Worm (Caenorhabditis elegans) whole organism, late embryonic: Measurements from ENCODE around the gene str-41.

Experiments
- C08G9.2 ChIP-seq: sonication (generic microtip); optimal IDR thresholded peaks from 2 replicates; lab custom pipeline; 2016; ENCODE audit warnings: mild to moderate bottlenecking, missing genetic modification characterization, moderate library complexity, missing compliant biosample characterization
- C38D4.7 ChIP-seq: fragments of 200-800 bp; sonication (Bioruptor generic); optimal IDR thresholded peaks from 2 replicates; lab custom pipeline; 2018; ENCODE audit warnings: mild to moderate bottlenecking, missing genetic modification characterization, moderate library complexity, missing compliant biosample characterization
- F13H6.1 ChIP-seq: sonication (generic microtip); optimal IDR thresholded peaks from 2 replicates; lab custom pipeline; 2016; ENCODE audit warnings: missing genetic modification characterization, missing compliant biosample characterization
- K02D7.2 ChIP-seq: sonication (generic microtip); optimal IDR thresholded peaks from 2 replicates; lab custom pipeline; 2017; ENCODE audit warnings: mild to moderate bottlenecking, missing genetic modification characterization, missing compliant biosample characterization
- K09A11.1 ChIP-seq: sonication (generic microtip); optimal IDR thresholded peaks from 2 replicates; lab custom pipeline; 2017; ENCODE audit warnings: antibody characterized with exemption, mild to moderate bottlenecking, missing genetic modification characterization, missing compliant biosample characterization; ENCODE audit not compliant: insufficient read depth
- T23F11.4 ChIP-seq: fragments of 200-800 bp; sonication (Bioruptor generic); optimal IDR thresholded peaks from 2 replicates; lab custom pipeline; 2018; ENCODE audit warnings: mild to moderate bottlenecking, missing genetic modification characterization, missing compliant biosample characterization
- ceh-18 ChIP-seq: sonication (generic microtip); optimal IDR thresholded peaks from 2 replicates; lab custom pipeline; 2016; ENCODE audit warnings: missing genetic modification characterization, missing compliant biosample characterization
- ceh-19 ChIP-seq: fragments of 200-800 bp; sonication (Bioruptor generic); optimal IDR thresholded peaks from 2 replicates; lab custom pipeline; 2018; ENCODE audit warnings: mild to moderate bottlenecking, missing genetic modification characterization, missing compliant biosample characterization
- ceh-2 ChIP-seq: sonication (generic microtip); optimal IDR thresholded peaks from 2 replicates; lab custom pipeline; 2016; ENCODE audit warnings: missing genotype, missing genetic modification characterization, missing compliant biosample characterization
- ceh-30 ChIP-seq: fragments of 150-350 bp; optimal IDR thresholded peaks from 2 replicates; lab custom pipeline; 2014; ENCODE audit warnings: missing biosample characterization, missing genetic modification characterization
- ceh-6 ChIP-seq: fragments of 200-800 bp; sonication (Bioruptor generic); optimal IDR thresholded peaks from 2 replicates; lab custom pipeline; 2018; ENCODE audit warnings: mild to moderate bottlenecking, missing genetic modification characterization, missing compliant biosample characterization
- ceh-9 ChIP-seq: sonication (generic microtip); optimal IDR thresholded peaks from 2 replicates; lab custom pipeline; 2016; ENCODE audit warnings: mild to moderate bottlenecking, missing genetic modification characterization, inconsistent platforms, missing compliant biosample characterization
- dve-1 ChIP-seq: sonication (generic microtip); optimal IDR thresholded peaks from 2 replicates; lab custom pipeline; 2017; ENCODE audit warnings: antibody characterized with exemption, mild to moderate bottlenecking, missing genetic modification characterization, missing compliant biosample characterization
- elt-4 ChIP-seq: sonication (generic microtip); optimal IDR thresholded peaks from 2 replicates; lab custom pipeline; 2016; ENCODE audit warnings: missing genetic modification characterization, missing compliant biosample characterization
- ets-4 ChIP-seq: sonication (generic microtip); optimal IDR thresholded peaks from 2 replicates; lab custom pipeline; 2016; ENCODE audit warnings: missing genetic modification characterization, missing compliant biosample characterization
- eyg-1 ChIP-seq: sonication (generic microtip); optimal IDR thresholded peaks from 2 replicates; lab custom pipeline; 2016; ENCODE audit warnings: missing genotype, missing genetic modification characterization, missing compliant biosample characterization
- fax-1 ChIP-seq: sonication (generic microtip); optimal IDR thresholded peaks from 2 replicates; lab custom pipeline; 2016; ENCODE audit warnings: missing genotype, missing genetic modification characterization, missing compliant biosample characterization
- fkh-6 ChIP-seq: sonication (generic microtip); optimal IDR thresholded peaks from 2 replicates; lab custom pipeline; 2016; ENCODE audit warnings: missing genetic modification characterization, missing compliant biosample characterization
- hlh-13 ChIP-seq: fragments of 200-800 bp; sonication (Bioruptor generic); optimal IDR thresholded peaks from 2 replicates; lab custom pipeline; 2018; ENCODE audit warnings: mild to moderate bottlenecking, missing genetic modification characterization, missing compliant biosample characterization
- hlh-6 ChIP-seq: sonication (generic microtip); optimal IDR thresholded peaks from 2 replicates; lab custom pipeline; 2016; ENCODE audit warnings: missing genotype, missing genetic modification characterization, missing compliant biosample characterization
- hlh-8 ChIP-seq: sonication (generic microtip); optimal IDR thresholded peaks from 2 replicates; lab custom pipeline; 2016; ENCODE audit warnings: missing genotype, missing genetic modification characterization, missing compliant biosample characterization
- lim-6 ChIP-seq: sonication (generic microtip); optimal IDR thresholded peaks from 2 replicates; lab custom pipeline; 2016; ENCODE audit warnings: missing genetic modification characterization, missing compliant biosample characterization
- lin-11 ChIP-seq: fragments of 200-800 bp; sonication (Bioruptor generic); optimal IDR thresholded peaks from 2 replicates; lab custom pipeline; 2018; ENCODE audit warnings: mild to moderate bottlenecking, missing genetic modification characterization, missing compliant biosample characterization
- madf-2 ChIP-seq: sonication (generic microtip); optimal IDR thresholded peaks from 2 replicates; lab custom pipeline; 2017; ENCODE audit warnings: missing genetic modification characterization, missing compliant biosample characterization
- mec-3 ChIP-seq: sonication (generic microtip); optimal IDR thresholded peaks from 2 replicates; lab custom pipeline; 2016; ENCODE audit warnings: borderline replicate concordance, missing genetic modification characterization, missing compliant biosample characterization
- nfya-1 ChIP-seq: sonication (generic microtip); optimal IDR thresholded peaks from 2 replicates; lab custom pipeline; 2017; ENCODE audit warnings: missing genetic modification characterization, mild to moderate bottlenecking, missing compliant biosample characterization, antibody characterized with exemption, moderate library complexity
- nhr-11 ChIP-seq: fragments of 150-350 bp; optimal IDR thresholded peaks from 2 replicates; lab custom pipeline; 2014; ENCODE audit warnings: missing biosample characterization, missing genetic modification characterization
- npax-4 ChIP-seq: sonication (generic microtip); optimal IDR thresholded peaks from 2 replicates; lab custom pipeline; 2016; ENCODE audit warnings: missing genetic modification characterization, missing compliant biosample characterization
- odd-2 ChIP-seq: sonication (generic microtip); optimal IDR thresholded peaks from 2 replicates; lab custom pipeline; 2017; ENCODE audit warnings: antibody characterized with exemption, mild to moderate bottlenecking, missing genetic modification characterization, missing compliant biosample characterization
- pat-9 ChIP-seq: fragments of 200-800 bp; sonication (Bioruptor generic); optimal IDR thresholded peaks from 2 replicates; lab custom pipeline; 2018; ENCODE audit warnings: mild to moderate bottlenecking, missing genetic modification characterization, moderate library complexity, missing compliant biosample characterization
- pha-2 ChIP-seq: sonication (generic microtip); optimal IDR thresholded peaks from 2 replicates; lab custom pipeline; 2017; ENCODE audit warnings: mild to moderate bottlenecking, missing genetic modification characterization, missing compliant biosample characterization
- pha-4 ChIP-seq: fragments of 150-350 bp; optimal IDR thresholded peaks from 2 replicates; lab custom pipeline; 2018; ENCODE audit warnings: missing biosample characterization, missing genetic modification reagents, missing genetic modification characterization
- pros-1 ChIP-seq: fragments of 150-350 bp; optimal IDR thresholded peaks from 2 replicates; lab custom pipeline; 2014; ENCODE audit warnings: missing biosample characterization, missing genetic modification reagents, missing genetic modification characterization
- ref-2 ChIP-seq: sonication (generic microtip); optimal IDR thresholded peaks from 2 replicates; lab custom pipeline; 2016; ENCODE audit warnings: missing genetic modification characterization, missing compliant biosample characterization
- sdc-2 ChIP-seq: sonication (generic microtip); optimal IDR thresholded peaks from 2 replicates; lab custom pipeline; 2016; ENCODE audit warnings: missing genotype, missing genetic modification characterization, missing compliant biosample characterization
- sox-4 ChIP-seq: sonication (generic microtip); optimal IDR thresholded peaks from 2 replicates; lab custom pipeline; 2017; ENCODE audit warnings: mild to moderate bottlenecking, missing genetic modification characterization, inconsistent platforms, missing compliant biosample characterization
- syd-9 ChIP-seq: sonication (generic microtip); optimal IDR thresholded peaks from 2 replicates; lab custom pipeline; 2016; ENCODE audit warnings: mild to moderate bottlenecking, missing genetic modification characterization, moderate library complexity, missing compliant biosample characterization
- tbx-7 ChIP-seq: sonication (generic microtip); optimal IDR thresholded peaks from 2 replicates; lab custom pipeline; 2016; ENCODE audit warnings: missing genotype, missing genetic modification characterization, missing compliant biosample characterization
- unc-42 ChIP-seq: sonication (generic microtip); optimal IDR thresholded peaks from 2 replicates; lab custom pipeline; 2016; ENCODE audit warnings: missing genotype, missing genetic modification characterization, missing compliant biosample characterization
- zip-5 ChIP-seq: sonication (generic microtip); optimal IDR thresholded peaks from 2 replicates; lab custom pipeline; 2016; ENCODE audit warnings: missing genetic modification characterization, missing compliant biosample characterization

Gene str-41

ce11 chrV:7391933-7392332 lies 19.9 kb upstream of the str-41 start, which contains the start of gene fbxa-105:
TSS of gene fbxa-105 (minus strand) at chrV:7392029.
- TF ChIP-seq dve-1 (tag; lab: Kevin White, UChicago) (no peak), elt-4 (tag; lab: Kevin White, UChicago) (no peak), mec-3 (tag; lab: Kevin White, UChicago) (no peak), ets-4 (tag; lab: Kevin White, UChicago) (no peak), hlh-6 (tag; lab: Kevin White, UChicago) (no peak), hlh-8 (tag; lab: Kevin White, UChicago) (no peak)

ce11 chrV:7395359-7395758 lies 16.4 kb upstream of the str-41 start, which contains the start of gene srx-9:
TSS of gene srx-9 (minus strand) at chrV:7395459.
- TF ChIP-seq K09A11.1 (no peak), nfya-1 (tag; lab: Kevin White, UChicago) (no peak), lim-6 (tag; lab: Kevin White, UChicago) (no peak), ceh-2 (no peak), lin-11 (tag; lab: Kevin White, UChicago) (no peak), nhr-11 (tag; lab: Kevin White, UChicago) (no peak), ceh-19 (GFP tag; lab: Kevin White, UChicago) (no peak), pha-4 (tag; lab: Kevin White, UChicago) (no peak), eyg-1 (tag; lab: Kevin White, UChicago) (no peak), fkh-6 (tag; lab: Kevin White, UChicago) (no peak), odd-2 (no peak), ceh-30 (tag; lab: Kevin White, UChicago) (no peak)
- TF ChIP-seq, all 69 proteins: peak for 0

ce11 chrV:7399202-7399601 lies 12.6 kb upstream of the str-41 start, which contains the start of gene gst-41:
TSS of gene gst-41 (minus strand) at chrV:7399302.
- TF ChIP-seq syd-9: no peak

- TF ChIP-seq zip-5 (tag; lab: Kevin White, UChicago) (no peak), pha-2 (tag; lab: Kevin White, UChicago) (no peak), K02D7.2 (tag; lab: Kevin White, UChicago) (no peak), C08G9.2 (tag; lab: Kevin White, UChicago) (no peak), madf-2 (no peak), hlh-13 (GFP tag; lab: Kevin White, UChicago) (no peak), F13H6.1 (no peak), lin-11 (tag; lab: Kevin White, UChicago) (no peak), pros-1 (no peak), fax-1 (no peak), unc-42 (no peak), tbx-7 (tag; lab: Kevin White, UChicago) (no peak), C38D4.7 (GFP tag; lab: Kevin White, UChicago) (no peak), T23F11.4 (GFP tag; lab: Kevin White, UChicago) (no peak), hlh-8 (tag; lab: Kevin White, UChicago) (no peak)
Observed at ce11 chrV:7400095-7400494, 11.7 kb upstream of the str-41 start, which contains the start of gene cnc-9. TSS of gene cnc-9 (minus strand) at chrV:7400195.

- TF ChIP-seq fax-1: no peak
- no peak for TF ChIP-seq ceh-2
- TF ChIP-seq sox-4: no peak
- TF ChIP-seq npax-4 (tag; lab: Kevin White, UChicago): no peak
- TF ChIP-seq ceh-6 (GFP tag; lab: Kevin White, UChicago): no peak
- no peak for TF ChIP-seq K02D7.2 (tag; lab: Kevin White, UChicago)
- TF ChIP-seq pat-9 (tag; lab: Kevin White, UChicago): no peak
- no peak for TF ChIP-seq ceh-18 (tag; lab: Kevin White, UChicago)
- TF ChIP-seq ref-2 (tag; lab: Kevin White, UChicago): no peak
- TF ChIP-seq sdc-2 (tag; lab: Kevin White, UChicago): no peak
- no peak for TF ChIP-seq ceh-9 (tag; lab: Kevin White, UChicago)
Observed at ce11 chrV:7400588-7400987, 11.2 kb upstream of the str-41 start, which contains the start of gene srx-60. TSS of gene srx-60 (plus strand) at chrV:7400888.
